Worm (Caenorhabditis elegans) whole organism, young adult: ENCODE data around the gene alh-12.

ENCODE experiments used
- B0261.1 ChIP-seq: sonication (generic microtip); optimal IDR thresholded peaks from 2 replicates; lab custom pipeline; 2016; ENCODE audit warnings: mild to moderate bottlenecking, missing genetic modification characterization, moderate library complexity, missing compliant biosample characterization
- C17E4.6 ChIP-seq: fragments of 200-800 bp; sonication (Bioruptor generic); IDR thresholded peaks from 2 replicates; pipeline ENCODE4 v1.3.6; 2022; ENCODE audit warnings: missing genetic modification reagents, missing genetic modification characterization, missing compliant biosample characterization
- F49E8.2 ChIP-seq: sonication (generic microtip); optimal IDR thresholded peaks from 3 replicates; lab custom pipeline; 2017; ENCODE audit warnings: missing genetic modification characterization, mild to moderate bottlenecking, missing compliant biosample characterization, antibody characterized with exemption, moderate library complexity; ENCODE audit not compliant: insufficient read depth
- F57A8.1 ChIP-seq: fragments of 200-800 bp; sonication (Bioruptor generic); optimal IDR thresholded peaks from 2 replicates; lab custom pipeline; 2018; ENCODE audit warnings: mild to moderate bottlenecking, missing genetic modification characterization, moderate library complexity, missing compliant biosample characterization
- K11D2.4 ChIP-seq: fragments of 200-800 bp; sonication (Bioruptor generic); IDR thresholded peaks from 2 replicates; pipeline ENCODE4 v1.3.6; 2022; ENCODE audit warnings: missing genetic modification reagents, missing genetic modification characterization, missing compliant biosample characterization
- K12H6.12 ChIP-seq: fragments of 200-800 bp; sonication (Bioruptor generic); optimal IDR thresholded peaks from 2 replicates; lab custom pipeline; 2018; ENCODE audit warnings: mild to moderate bottlenecking, missing genetic modification characterization, missing compliant biosample characterization
- T26A5.8 ChIP-seq: sonication (generic microtip); optimal IDR thresholded peaks from 2 replicates; lab custom pipeline; 2016; ENCODE audit warnings: missing genetic modification characterization, missing compliant biosample characterization
- Y53G8AR.9 ChIP-seq: fragments of 200-800 bp; sonication (Bioruptor generic); conservative IDR thresholded peaks from 2 replicates; pipeline ENCODE4 v1.3.6; 2022; ENCODE audit warnings: missing genetic modification reagents, missing genetic modification characterization, missing compliant biosample characterization
- Y56A3A.18 ChIP-seq: fragments of 200-800 bp; sonication (Bioruptor generic); IDR thresholded peaks from 2 replicates; pipeline ENCODE4 v1.3.6; 2022; ENCODE audit warnings: missing genetic modification reagents, missing genetic modification characterization, missing compliant biosample characterization
- Y95B8A.8 ChIP-seq: fragments of 200-800 bp; sonication (Bioruptor generic); IDR thresholded peaks from 2 replicates; pipeline ENCODE4 v1.3.6; 2022; ENCODE audit warnings: missing genetic modification reagents, missing genetic modification characterization, missing compliant biosample characterization
- ama-1 ChIP-seq, 3 experiments: fragments of 150-350 bp in 1 of 3; sonication (generic microtip) in 2 of 3; optimal IDR thresholded peaks; 2 replicates each; lab custom pipeline; 2014 to 2018; ENCODE audit warnings: missing biosample characterization in 2 of 3, missing genetic modification characterization in 2 of 3, missing genetic modification reagents in 2 of 3
- athp-1 ChIP-seq: sonication (generic microtip); optimal IDR thresholded peaks from 2 replicates; lab custom pipeline; 2017; ENCODE audit warnings: mild to moderate bottlenecking, missing genetic modification characterization, missing compliant biosample characterization
- attf-3 ChIP-seq: fragments of 200-800 bp; sonication (Bioruptor generic); conservative IDR thresholded peaks from 2 replicates; pipeline ENCODE4 v1.3.6; 2022; ENCODE audit warnings: missing genetic modification reagents, missing genetic modification characterization, missing compliant biosample characterization
- attf-5 ChIP-seq: fragments of 200-800 bp; sonication (Bioruptor generic); optimal IDR thresholded peaks from 2 replicates; lab custom pipeline; 2018; ENCODE audit warnings: mild to moderate bottlenecking, missing genetic modification characterization, missing compliant biosample characterization
- cebp-1 ChIP-seq, 2 experiments: fragments of 200-800 bp in 1 of 2; sonication (Bioruptor generic) in 1 of 2; sonication (generic microtip) in 1 of 2; IDR thresholded peaks in 1 of 2; optimal IDR thresholded peaks in 1 of 2; 2 replicates each; pipeline versions ENCODE4 v1.3.6 to Lab custom; 2017 to 2022; ENCODE audit warnings: missing compliant biosample characterization in 2 of 2, missing genetic modification characterization in 2 of 2, mild to moderate bottlenecking in 1 of 2, missing genetic modification reagents in 1 of 2, moderate library complexity in 1 of 2
- ceh-27 ChIP-seq: fragments of 200-800 bp; sonication (Bioruptor generic); optimal IDR thresholded peaks from 2 replicates; lab custom pipeline; 2018; ENCODE audit warnings: mild to moderate bottlenecking, missing genetic modification characterization, moderate library complexity, missing compliant biosample characterization
- ceh-40 ChIP-seq: fragments of 200-800 bp; sonication (Bioruptor generic); IDR thresholded peaks from 2 replicates; pipeline ENCODE4 v1.3.6; 2022; ENCODE audit warnings: missing genetic modification characterization, missing compliant biosample characterization
- ceh-58 ChIP-seq: fragments of 200-800 bp; sonication (Bioruptor generic); IDR thresholded peaks from 2 replicates; pipeline ENCODE4 v1.3.6; 2022; ENCODE audit warnings: missing genetic modification characterization, missing compliant biosample characterization
- dox-1 ChIP-seq: fragments of 200-800 bp; sonication (Bioruptor generic); IDR thresholded peaks from 2 replicates; pipeline ENCODE4 v1.3.6; 2022; ENCODE audit warnings: missing genetic modification reagents, missing genetic modification characterization, missing compliant biosample characterization
- dpff-1 ChIP-seq: sonication (generic microtip); optimal IDR thresholded peaks from 2 replicates; lab custom pipeline; 2017; ENCODE audit warnings: mild to moderate bottlenecking, missing genetic modification characterization, missing compliant biosample characterization
- egl-18 ChIP-seq: fragments of 200-800 bp; sonication (Bioruptor generic); IDR thresholded peaks from 2 replicates; pipeline ENCODE4 v1.3.6; 2022; ENCODE audit warnings: missing genetic modification reagents, missing genetic modification characterization, missing compliant biosample characterization
- ekl-4 ChIP-seq: fragments of 200-800 bp; sonication (Bioruptor generic); IDR thresholded peaks from 2 replicates; pipeline ENCODE4 v1.3.6; 2022; ENCODE audit warnings: missing genetic modification reagents, missing genetic modification characterization, missing compliant biosample characterization
- fkh-3 ChIP-seq: sonication (generic microtip); optimal IDR thresholded peaks from 2 replicates; lab custom pipeline; 2016; ENCODE audit warnings: mild to moderate bottlenecking, missing genetic modification characterization, missing compliant biosample characterization
- him-1 ChIP-seq: sonication (generic microtip); optimal IDR thresholded peaks from 2 replicates; lab custom pipeline; 2016; ENCODE audit warnings: missing genotype, missing genetic modification reagents, missing genetic modification characterization, missing compliant biosample characterization
- hmg-1.2 ChIP-seq: fragments of 200-800 bp; sonication (Bioruptor generic); IDR thresholded peaks from 2 replicates; pipeline ENCODE4 v1.3.6; 2022; ENCODE audit warnings: missing genetic modification reagents, missing genetic modification characterization, missing compliant biosample characterization
- lag-1 ChIP-seq: fragments of 200-800 bp; sonication (Bioruptor generic); IDR thresholded peaks from 2 replicates; pipeline ENCODE4 v1.3.6; 2022; ENCODE audit warnings: missing genetic modification reagents, missing genetic modification characterization, missing compliant biosample characterization
- let-607 ChIP-seq, 2 experiments: fragments of 200-800 bp in 1 of 2; sonication (Bioruptor generic) in 1 of 2; sonication (generic microtip) in 1 of 2; optimal IDR thresholded peaks; 2 replicates each; lab custom pipeline; 2016 to 2018; ENCODE audit warnings: mild to moderate bottlenecking in 2 of 2, missing compliant biosample characterization in 2 of 2, missing genetic modification characterization in 2 of 2, moderate library complexity in 2 of 2, missing genotype in 1 of 2
- lin-35 ChIP-seq, 3 experiments: fragments of 150-350 bp in 2 of 3; sonication (generic microtip) in 1 of 3; optimal IDR thresholded peaks; 2 replicates each; lab custom pipeline; 2014 to 2018; ENCODE audit warnings: missing biosample characterization in 3 of 3, missing genetic modification characterization in 3 of 3, missing genetic modification reagents in 3 of 3
- lin-40 ChIP-seq: sonication (generic microtip); optimal IDR thresholded peaks from 2 replicates; lab custom pipeline; 2016; ENCODE audit warnings: missing genetic modification characterization, mild to moderate bottlenecking, missing compliant biosample characterization, missing genotype, missing genetic modification reagents
- lsl-1 ChIP-seq: fragments of 200-800 bp; sonication (Bioruptor generic); optimal IDR thresholded peaks from 2 replicates; lab custom pipeline; 2018; ENCODE audit warnings: mild to moderate bottlenecking, missing genetic modification characterization, moderate library complexity, missing compliant biosample characterization
- mel-28 ChIP-seq: sonication (generic microtip); optimal IDR thresholded peaks from 2 replicates; lab custom pipeline; 2016; ENCODE audit warnings: borderline replicate concordance, mild to moderate bottlenecking, missing genetic modification characterization, missing compliant biosample characterization
- mxl-1 ChIP-seq: sonication (generic microtip); optimal IDR thresholded peaks from 2 replicates; lab custom pipeline; 2016; ENCODE audit warnings: missing genetic modification characterization, missing compliant biosample characterization
- nhr-120 ChIP-seq: fragments of 200-800 bp; sonication (Bioruptor generic); IDR thresholded peaks from 2 replicates; pipeline ENCODE4 v1.3.6; 2022; ENCODE audit warnings: missing genetic modification characterization, missing compliant biosample characterization
- nhr-27 ChIP-seq: fragments of 200-800 bp; sonication (Bioruptor generic); optimal IDR thresholded peaks from 2 replicates; lab custom pipeline; 2018; ENCODE audit warnings: mild to moderate bottlenecking, missing genetic modification characterization, moderate library complexity, missing compliant biosample characterization
- nhr-80 ChIP-seq: sonication (generic microtip); optimal IDR thresholded peaks from 2 replicates; lab custom pipeline; 2016; ENCODE audit warnings: missing genetic modification characterization, missing compliant biosample characterization
- pbrm-1 ChIP-seq: fragments of 200-800 bp; sonication (Bioruptor generic); IDR thresholded peaks from 2 replicates; pipeline ENCODE4 v1.3.6; 2022; ENCODE audit warnings: missing genetic modification reagents, missing genetic modification characterization, missing compliant biosample characterization
- rec-8 ChIP-seq, 2 experiments: sonication (generic microtip); optimal IDR thresholded peaks; 2 replicates each; lab custom pipeline; 2016; ENCODE audit warnings: mild to moderate bottlenecking in 2 of 2, missing genetic modification characterization in 2 of 2, missing genetic modification reagents in 2 of 2, missing genotype in 2 of 2, missing biosample characterization in 1 of 2, missing compliant biosample characterization in 1 of 2, moderate library complexity in 1 of 2
- repo-1 ChIP-seq: sonication (generic microtip); optimal IDR thresholded peaks from 2 replicates; lab custom pipeline; 2017; ENCODE audit warnings: mild to moderate bottlenecking, missing genetic modification characterization, missing compliant biosample characterization
- snpc-1.3 ChIP-seq: sonication (generic microtip); optimal IDR thresholded peaks from 2 replicates; lab custom pipeline; 2017; ENCODE audit warnings: missing genetic modification characterization, mild to moderate bottlenecking, missing compliant biosample characterization, antibody characterized with exemption, moderate library complexity, missing genotype, missing genetic modification reagents; ENCODE audit not compliant: insufficient read depth
- snpc-3.4 ChIP-seq: sonication (generic microtip); optimal IDR thresholded peaks from 2 replicates; lab custom pipeline; 2017; ENCODE audit warnings: missing genetic modification characterization, mild to moderate bottlenecking, missing compliant biosample characterization, antibody characterized with exemption, moderate library complexity, missing genotype, missing genetic modification reagents
- sptf-2 ChIP-seq: fragments of 200-800 bp; sonication (Bioruptor generic); optimal IDR thresholded peaks from 2 replicates; lab custom pipeline; 2018; ENCODE audit warnings: mild to moderate bottlenecking, missing genetic modification characterization, missing compliant biosample characterization
- tbx-9 ChIP-seq: sonication (generic microtip); optimal IDR thresholded peaks from 2 replicates; lab custom pipeline; 2016; ENCODE audit warnings: borderline replicate concordance, missing genetic modification characterization, inconsistent platforms, missing compliant biosample characterization
- zfh-2 ChIP-seq: fragments of 200-800 bp; sonication (Bioruptor generic); conservative IDR thresholded peaks from 2 replicates; pipeline ENCODE4 v1.3.6; 2022; ENCODE audit warnings: missing genetic modification reagents, missing genetic modification characterization, missing compliant biosample characterization
- ztf-22 ChIP-seq: fragments of 200-800 bp; sonication (Bioruptor generic); optimal IDR thresholded peaks from 2 replicates; lab custom pipeline; 2018; ENCODE audit warnings: mild to moderate bottlenecking, missing genetic modification characterization, moderate library complexity, missing compliant biosample characterization
- ztf-26 ChIP-seq: sonication (generic microtip); optimal IDR thresholded peaks from 2 replicates; lab custom pipeline; 2017; ENCODE audit warnings: missing genetic modification characterization, missing compliant biosample characterization
- ztf-6 ChIP-seq: fragments of 200-800 bp; sonication (Bioruptor generic); IDR thresholded peaks from 2 replicates; pipeline ENCODE4 v1.3.6; 2022; ENCODE audit warnings: missing genetic modification reagents, missing genetic modification characterization, missing compliant biosample characterization

alh-12 gene

DNA sequence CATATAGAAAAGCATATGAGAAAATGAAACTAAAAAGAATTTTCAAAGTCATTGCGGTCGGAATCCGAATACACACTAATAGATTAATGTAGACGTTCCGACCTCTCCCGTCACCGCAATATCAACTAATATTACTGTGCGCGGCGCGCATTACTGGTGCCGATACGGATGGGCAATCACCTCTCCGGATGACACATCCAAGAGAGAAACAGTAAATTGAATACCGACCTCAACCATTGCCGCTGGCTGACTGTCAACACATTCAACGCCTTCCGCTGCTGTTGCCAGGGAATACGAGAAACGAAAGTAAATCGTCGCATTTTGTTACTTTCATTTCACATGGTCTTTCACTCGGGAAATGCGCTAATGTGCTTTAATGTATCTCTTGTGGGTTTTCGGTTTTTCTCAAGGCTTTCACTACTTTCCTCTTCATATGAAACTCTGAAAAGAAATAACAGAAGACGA is 41.0 kb downstream of the alh-12 start (continued):
- TF ChIP-seq rec-8 (tag; optimal IDR thresholded peaks at IDR 0.05; lab: Kevin White, UChicago) (peak; percentile 6 to 50), egl-18 (peak; percentile 66; the same call in 1 of the 2 replicates), ceh-58 (GFP tag; lab: Robert Waterston, UW) (peak; percentile 90; the same call in 1 of the 2 replicates), Y53G8AR.9 (peak; percentile 85), repo-1 (peak; percentile 69), K12H6.12 (tag; lab: Kevin White, UChicago) (no peak), nhr-27 (peak; percentile 81), hmg-1.2 (GFP tag; lab: Robert Waterston, UW) (peak; percentile 34), ekl-4 (GFP tag; lab: Robert Waterston, UW) (peak; percentile 76), lin-35 (GFP tag; optimal IDR thresholded peaks at IDR 0.05; lab: Kevin White, UChicago) (peak in 2 of 3 experiments; percentile 33 to 49), let-607 (tag; optimal IDR thresholded peaks at IDR 0.05; lab: Kevin White, UChicago) (no peak), athp-1 (peak; percentile 80), dox-1 (peak; percentile 48; the same call in 1 of the 2 replicates), ztf-22 (GFP tag; lab: Kevin White, UChicago) (no peak), F49E8.2 (tag; lab: Kevin White, UChicago) (peak; percentile 66), zfh-2 (no peak), nhr-120 (GFP tag; lab: Robert Waterston, UW) (no peak), pbrm-1 (peak; percentile 27; the same call in 1 of the 2 replicates), ceh-40 (GFP tag; lab: Robert Waterston, UW) (0 out of 2 replicates have a peak, but pooled peaks have one; percentile 38), C17E4.6 (GFP tag; lab: Robert Waterston, UW) (peak; percentile 21; the same call in 1 of the 2 replicates), attf-5 (GFP tag; lab: Kevin White, UChicago) (peak; percentile 11), mxl-1 (tag; lab: Kevin White, UChicago) (no peak), ama-1 (optimal IDR thresholded peaks at IDR 0.05; lab: Kevin White, UChicago) (no peak), ama-1 (GFP tag; optimal IDR thresholded peaks at IDR 0.05; lab: Kevin White, UChicago) (peak; percentile 53 to 90), F57A8.1 (GFP tag; lab: Kevin White, UChicago) (no peak), lag-1 (GFP tag; lab: Robert Waterston, UW) (no peak), dpff-1 (tag; lab: Kevin White, UChicago) (peak; percentile 87), mel-28 (tag; lab: Kevin White, UChicago) (no peak), snpc-1.3 (peak; percentile 21), cebp-1 (GFP tag; IDR thresholded peaks at IDR 0.05; lab: Robert Waterston, UW) (no peak), cebp-1 (tag; optimal IDR thresholded peaks at IDR 0.05; lab: Kevin White, UChicago) (peak; percentile 45), ceh-27 (peak; percentile 36), ztf-6 (no peak), Y56A3A.18 (GFP tag; lab: Robert Waterston, UW) (peak; percentile 81), fkh-3 (tag; lab: Kevin White, UChicago) (peak; percentile 97), tbx-9 (tag; lab: Kevin White, UChicago) (peak; percentile 94), snpc-3.4 (peak; percentile 48), lsl-1 (GFP tag; lab: Kevin White, UChicago) (peak; percentile 6), lin-40 (tag; lab: Kevin White, UChicago) (peak; percentile 14), B0261.1 (tag; lab: Kevin White, UChicago) (peak; percentile 34), attf-3 (GFP tag; lab: Robert Waterston, UW) (no peak), Y95B8A.8 (GFP tag; lab: Robert Waterston, UW) (no peak; the same call in 1 of the 2 replicates), sptf-2 (GFP tag; lab: Kevin White, UChicago) (no peak), K11D2.4 (GFP tag; lab: Robert Waterston, UW) (no peak), him-1 (tag; lab: Kevin White, UChicago) (peak; percentile 52), nhr-80 (tag; lab: Kevin White, UChicago) (no peak), ztf-26 (tag; lab: Kevin White, UChicago) (no peak), T26A5.8 (tag; lab: Kevin White, UChicago) (peak; percentile 41)
